Worm (Caenorhabditis elegans) whole organism, L3 larva: ENCODE data around the gene Y11D7A.8.

Source experiments
- aly-2 ChIP-seq: fragments of 150-350 bp; optimal IDR thresholded peaks from 2 replicates; lab custom pipeline; 2014; ENCODE audit warnings: missing biosample characterization, missing genetic modification characterization
- ama-1 ChIP-seq: fragments of 150-350 bp; optimal IDR thresholded peaks from 2 replicates; lab custom pipeline; 2018
- ceh-16 ChIP-seq: sonication (generic microtip); optimal IDR thresholded peaks from 2 replicates; lab custom pipeline; 2017; ENCODE audit warnings: missing biosample characterization, missing genetic modification characterization
- ceh-28 ChIP-seq: fragments of 150-350 bp; optimal IDR thresholded peaks from 2 replicates; lab custom pipeline; 2014; ENCODE audit warnings: missing biosample characterization, missing genetic modification reagents, missing genetic modification characterization
- ceh-82 ChIP-seq: fragments of 150-350 bp; optimal IDR thresholded peaks from 2 replicates; lab custom pipeline; 2014; ENCODE audit warnings: missing biosample characterization, missing genetic modification characterization
- ceh-9 ChIP-seq: sonication (generic microtip); optimal IDR thresholded peaks from 2 replicates; lab custom pipeline; 2018; ENCODE audit warnings: missing biosample characterization, missing genetic modification characterization
- daf-12 ChIP-seq: fragments of 150-350 bp; optimal IDR thresholded peaks from 2 replicates; lab custom pipeline; 2014; ENCODE audit warnings: missing biosample characterization, missing genetic modification reagents, missing genetic modification characterization
- egl-27 ChIP-seq: sonication (generic microtip); optimal IDR thresholded peaks from 4 replicates; lab custom pipeline; 2017; ENCODE audit warnings: missing biosample characterization, missing genetic modification reagents, missing genetic modification characterization
- egl-5 ChIP-seq: fragments of 150-350 bp; optimal IDR thresholded peaks from 2 replicates; lab custom pipeline; 2017; ENCODE audit warnings: missing biosample characterization, missing genetic modification reagents, missing genetic modification characterization, inconsistent platforms
- elt-2 ChIP-seq: sonication (generic microtip); optimal IDR thresholded peaks from 2 replicates; lab custom pipeline; 2016; ENCODE audit warnings: missing genetic modification reagents, mild to moderate bottlenecking, missing genetic modification characterization, missing compliant biosample characterization
- elt-3 ChIP-seq, 3 experiments: fragments of 150-350 bp in 1 of 3; sonication (generic microtip) in 2 of 3; optimal IDR thresholded peaks; 2 replicates in 2 of 3; 4 replicates in 1 of 3; lab custom pipeline; 2014 to 2017; ENCODE audit warnings: missing biosample characterization in 3 of 3, missing genetic modification characterization in 3 of 3
- fkh-10 ChIP-seq: sonication (generic microtip); optimal IDR thresholded peaks from 2 replicates; lab custom pipeline; 2017; ENCODE audit warnings: missing biosample characterization, missing genetic modification reagents, missing genetic modification characterization
- fkh-2 ChIP-seq: fragments of 150-350 bp; optimal IDR thresholded peaks from 2 replicates; lab custom pipeline; 2014; ENCODE audit warnings: missing biosample characterization, missing genetic modification reagents, missing genetic modification characterization
- fos-1 ChIP-seq: fragments of 150-350 bp; optimal IDR thresholded peaks from 2 replicates; lab custom pipeline; 2014; ENCODE audit warnings: missing biosample characterization, missing genetic modification characterization
- hmg-11 ChIP-seq: sonication (generic microtip); optimal IDR thresholded peaks from 2 replicates; lab custom pipeline; 2016; ENCODE audit warnings: missing genetic modification characterization, missing compliant biosample characterization
- jun-1 ChIP-seq: fragments of 150-350 bp; optimal IDR thresholded peaks from 2 replicates; lab custom pipeline; 2014; ENCODE audit warnings: missing biosample characterization, missing genetic modification reagents, missing genetic modification characterization
- lin-15B ChIP-seq: fragments of 150-350 bp; optimal IDR thresholded peaks from 2 replicates; lab custom pipeline; 2014; ENCODE audit warnings: missing biosample characterization, missing genetic modification characterization
- lin-39 ChIP-seq: fragments of 150-350 bp; optimal IDR thresholded peaks from 2 replicates; lab custom pipeline; 2018; ENCODE audit warnings: missing biosample characterization, missing genetic modification reagents, missing genetic modification characterization
- lsy-12 ChIP-seq: sonication (generic microtip); optimal IDR thresholded peaks from 2 replicates; lab custom pipeline; 2016; ENCODE audit warnings: mild to moderate bottlenecking, missing genetic modification characterization, missing compliant biosample characterization
- mdl-1 ChIP-seq: fragments of 150-350 bp; optimal IDR thresholded peaks from 2 replicates; lab custom pipeline; 2014; ENCODE audit warnings: missing biosample characterization, missing genetic modification characterization
- nfya-1 ChIP-seq: sonication (generic microtip); optimal IDR thresholded peaks from 2 replicates; lab custom pipeline; 2017; ENCODE audit warnings: missing genetic modification characterization, mild to moderate bottlenecking, missing compliant biosample characterization, antibody characterized with exemption, moderate library complexity; ENCODE audit not compliant: insufficient read depth
- nhr-11 ChIP-seq: fragments of 150-350 bp; optimal IDR thresholded peaks from 2 replicates; lab custom pipeline; 2014; ENCODE audit warnings: missing biosample characterization, missing genetic modification characterization
- nhr-12 ChIP-seq: fragments of 150-350 bp; optimal IDR thresholded peaks from 2 replicates; lab custom pipeline; 2014; ENCODE audit warnings: missing biosample characterization, missing genetic modification characterization
- nhr-237 ChIP-seq: fragments of 150-350 bp; optimal IDR thresholded peaks from 2 replicates; lab custom pipeline; 2014; ENCODE audit warnings: missing biosample characterization, missing genetic modification characterization
- nhr-28 ChIP-seq: fragments of 150-350 bp; optimal IDR thresholded peaks from 2 replicates; lab custom pipeline; 2014; ENCODE audit warnings: missing biosample characterization, missing genetic modification characterization
- nhr-77 ChIP-seq: fragments of 150-350 bp; optimal IDR thresholded peaks from 2 replicates; lab custom pipeline; 2014; ENCODE audit warnings: missing biosample characterization, missing genetic modification characterization
- pha-4 ChIP-seq: fragments of 150-350 bp; optimal IDR thresholded peaks from 2 replicates; lab custom pipeline; 2014; ENCODE audit warnings: missing biosample characterization, missing genetic modification reagents, missing genetic modification characterization
- pqm-1 ChIP-seq: fragments of 150-350 bp; optimal IDR thresholded peaks from 2 replicates; lab custom pipeline; 2017; ENCODE audit warnings: missing biosample characterization, missing genetic modification characterization, inconsistent platforms
- sea-2 ChIP-seq: fragments of 150-350 bp; sonication (generic microtip); optimal IDR thresholded peaks from 4 replicates; lab custom pipeline; 2014; ENCODE audit warnings: missing biosample characterization, missing genetic modification reagents, missing genetic modification characterization
- skn-1 ChIP-seq: fragments of 150-350 bp; optimal IDR thresholded peaks from 2 replicates; lab custom pipeline; 2014; ENCODE audit warnings: missing biosample characterization, missing genetic modification characterization
- snpc-4 ChIP-seq: fragments of 150-350 bp; optimal IDR thresholded peaks from 2 replicates; lab custom pipeline; 2014; ENCODE audit warnings: missing biosample characterization, missing genetic modification characterization
- tbx-2 ChIP-seq: sonication (generic microtip); optimal IDR thresholded peaks from 2 replicates; lab custom pipeline; 2016; ENCODE audit warnings: mild to moderate bottlenecking, missing genetic modification characterization, missing compliant biosample characterization
- unc-39 ChIP-seq: sonication (generic microtip); optimal IDR thresholded peaks from 4 replicates; lab custom pipeline; 2017; ENCODE audit warnings: missing biosample characterization, missing genetic modification characterization
- unc-62 ChIP-seq: fragments of 150-350 bp; sonication (generic microtip); optimal IDR thresholded peaks from 4 replicates; lab custom pipeline; 2014; ENCODE audit warnings: missing biosample characterization, missing genetic modification reagents, missing genetic modification characterization
- zag-1 ChIP-seq: fragments of 150-350 bp; optimal IDR thresholded peaks from 2 replicates; lab custom pipeline; 2014; ENCODE audit warnings: missing biosample characterization, missing genetic modification characterization
- ztf-11 ChIP-seq: fragments of 150-350 bp; optimal IDR thresholded peaks from 2 replicates; lab custom pipeline; 2014; ENCODE audit warnings: missing biosample characterization, missing genetic modification characterization
- ztf-4 ChIP-seq: fragments of 150-350 bp; optimal IDR thresholded peaks from 2 replicates; lab custom pipeline; 2014; ENCODE audit warnings: missing biosample characterization, missing genetic modification characterization

The Y11D7A.8 gene

DNA sequence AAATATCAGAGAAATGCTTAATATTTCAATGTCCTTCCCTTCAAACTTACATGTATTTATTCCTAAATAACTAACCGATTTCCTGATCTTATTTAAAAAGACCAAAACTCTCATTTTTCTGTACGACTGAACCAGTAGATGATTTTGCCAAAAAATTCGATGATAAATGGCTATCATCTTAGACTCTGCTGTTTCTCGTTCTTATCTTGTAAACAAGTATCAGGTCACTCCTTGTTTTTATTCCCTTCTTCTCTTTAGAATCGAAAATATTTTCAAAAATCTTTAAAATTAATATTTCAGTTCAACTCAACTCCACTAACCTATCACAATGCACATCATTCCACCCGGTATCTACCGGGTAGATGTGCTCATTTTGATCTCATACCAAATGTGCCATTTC lies 33.8 kb upstream of the Y11D7A.8 start, which contains the start of gene C46C2.2:
Gene C46C2.2 (plus strand): TSS at position 301 of the 400 bp plus-strand sequence.
- TF ChIP-seq nhr-28 (tag; lab: Kevin White, UChicago): no peak
- no peak for TF ChIP-seq tbx-2 (tag; lab: Kevin White, UChicago)
- no peak for TF ChIP-seq nfya-1 (tag; lab: Kevin White, UChicago)
- no peak for TF ChIP-seq ceh-9 (tag; lab: Kevin White, UChicago)
- TF ChIP-seq sea-2: no peak
- TF ChIP-seq egl-5 (tag; lab: Kevin White, UChicago): no peak
- TF ChIP-seq nhr-77: no peak
- no peak for TF ChIP-seq zag-1 (tag; lab: Kevin White, UChicago)

DNA sequence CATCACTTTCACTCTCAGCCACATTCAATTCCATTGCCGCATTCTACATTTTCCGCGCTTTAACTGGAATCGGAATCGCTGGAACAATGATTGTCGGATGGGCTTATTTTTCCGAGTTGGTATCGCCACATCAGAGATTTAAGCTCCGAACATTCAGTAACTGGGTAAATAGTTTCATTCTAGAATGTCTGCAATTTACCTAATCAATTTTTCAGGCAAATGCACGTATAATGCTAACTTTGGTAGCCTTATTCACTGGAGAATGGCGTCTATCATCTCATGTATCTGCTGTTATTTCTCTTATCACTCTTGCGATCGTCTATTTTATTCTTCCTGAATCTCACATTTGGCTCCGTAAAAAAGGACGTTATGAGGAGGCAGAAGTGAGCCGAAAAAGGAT lies 32.8 kb upstream of the Y11D7A.8 start:
- TF ChIP-seq nhr-12 (tag; lab: Kevin White, UChicago) (no peak), unc-39 (tag; lab: Kevin White, UChicago) (no peak), egl-27 (tag; lab: Kevin White, UChicago) (no peak), nhr-237 (tag; lab: Kevin White, UChicago) (no peak), ceh-28 (no peak), ceh-16 (tag; lab: Kevin White, UChicago) (no peak), snpc-4 (tag; lab: Kevin White, UChicago) (no peak), ztf-4 (tag; lab: Kevin White, UChicago) (no peak), ama-1 (lab: Kevin White, UChicago) (no peak), nhr-28 (tag; lab: Kevin White, UChicago) (no peak), ceh-9 (tag; lab: Kevin White, UChicago) (no peak), ztf-11 (no peak), fos-1 (no peak), lin-39 (tag; lab: Kevin White, UChicago) (no peak), pqm-1 (tag; lab: Kevin White, UChicago) (no peak), fkh-2 (tag; lab: Kevin White, UChicago) (no peak), elt-2 (tag; lab: Kevin White, UChicago) (no peak)

DNA sequence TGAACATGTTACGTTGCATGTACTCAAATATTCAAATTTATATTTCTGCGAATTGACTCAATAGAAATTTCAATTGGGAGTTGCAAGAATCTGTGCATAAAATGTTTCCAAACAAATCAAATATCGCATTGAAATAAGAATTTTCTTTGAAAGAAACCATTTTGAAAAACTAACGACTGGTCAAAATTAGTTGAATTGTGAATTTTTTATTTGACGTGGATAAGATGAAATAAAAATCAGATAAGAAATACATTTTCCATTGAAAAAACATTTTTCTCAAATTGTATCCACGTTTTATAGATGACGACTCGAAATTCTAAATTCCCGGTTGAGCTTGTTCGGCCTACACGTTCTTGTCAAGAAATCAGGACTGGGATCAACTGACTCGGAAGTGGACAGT lies 26.4 kb upstream of the Y11D7A.8 start, which contains the start of gene C46C2.3:
Gene C46C2.3 (plus strand): TSS at position 301 of the 400 bp plus-strand sequence.
- no peak for TF ChIP-seq jun-1 (tag; lab: Kevin White, UChicago)
- TF ChIP-seq elt-3 (tag; optimal IDR thresholded peaks at IDR 0.05; lab: Kevin White, UChicago): no peak
- no peak for TF ChIP-seq pqm-1 (tag; lab: Kevin White, UChicago)
- TF ChIP-seq nhr-77: no peak
- no peak for TF ChIP-seq fkh-10 (GFP tag; lab: Kevin White, UChicago)
- TF ChIP-seq skn-1: no peak
- TF ChIP-seq lin-15B: no peak
- TF ChIP-seq hmg-11 (tag; lab: Kevin White, UChicago): no peak
- TF ChIP-seq lin-39 (tag; lab: Kevin White, UChicago): no peak
- TF ChIP-seq egl-5 (tag; lab: Kevin White, UChicago): no peak
- no peak for TF ChIP-seq tbx-2 (tag; lab: Kevin White, UChicago)
- TF ChIP-seq nfya-1 (tag; lab: Kevin White, UChicago): no peak

- no peak for TF ChIP-seq nhr-11 (tag; lab: Kevin White, UChicago)
- TF ChIP-seq ceh-82 (tag; lab: Kevin White, UChicago): no peak
- TF ChIP-seq jun-1 (tag; lab: Kevin White, UChicago): no peak
- no peak for TF ChIP-seq elt-3 (tag; optimal IDR thresholded peaks at IDR 0.05; lab: Kevin White, UChicago)
- no peak for TF ChIP-seq pha-4
- TF ChIP-seq daf-12 (tag; lab: Kevin White, UChicago): no peak
- TF ChIP-seq tbx-2 (tag; lab: Kevin White, UChicago): no peak
- TF ChIP-seq unc-62 (GFP tag; lab: Kevin White, UChicago): no peak
- no peak for TF ChIP-seq mdl-1 (tag; lab: Kevin White, UChicago)
- TF ChIP-seq aly-2 (tag; lab: Kevin White, UChicago): no peak
- TF ChIP-seq lsy-12 (tag; lab: Kevin White, UChicago): no peak
These were observed 23.5 kb upstream of the Y11D7A.8 start for ce11 chrIV:9227650-9228049.
